Worm (Caenorhabditis elegans) whole organism, late embryonic: ENCODE data around the gene asp-18.

Experiments used
- ceh-6 ChIP-seq: fragments of 200-800 bp; sonication (Bioruptor generic); optimal IDR thresholded peaks from 2 replicates; lab custom pipeline; 2018; ENCODE audit warnings: mild to moderate bottlenecking, missing genetic modification characterization, missing compliant biosample characterization
- elt-2 ChIP-seq: sonication (generic microtip); optimal IDR thresholded peaks from 2 replicates; lab custom pipeline; 2016; ENCODE audit warnings: missing genetic modification reagents, missing genetic modification characterization, missing compliant biosample characterization
- fax-1 ChIP-seq: sonication (generic microtip); optimal IDR thresholded peaks from 2 replicates; lab custom pipeline; 2016; ENCODE audit warnings: missing genotype, missing genetic modification characterization, missing compliant biosample characterization
- fkh-10 ChIP-seq: fragments of 150-350 bp; optimal IDR thresholded peaks from 2 replicates; lab custom pipeline; 2014; ENCODE audit warnings: missing biosample characterization, missing genetic modification reagents, missing genetic modification characterization
- hlh-13 ChIP-seq: fragments of 200-800 bp; sonication (Bioruptor generic); optimal IDR thresholded peaks from 2 replicates; lab custom pipeline; 2018; ENCODE audit warnings: mild to moderate bottlenecking, missing genetic modification characterization, missing compliant biosample characterization
- pag-3 ChIP-seq: sonication (generic microtip); optimal IDR thresholded peaks from 2 replicates; lab custom pipeline; 2016; ENCODE audit warnings: missing compliant biosample characterization, missing genetic modification characterization, borderline replicate concordance
- tbx-2 ChIP-seq: sonication (generic microtip); optimal IDR thresholded peaks from 2 replicates; lab custom pipeline; 2016; ENCODE audit warnings: missing genetic modification characterization, missing compliant biosample characterization
- unc-86 ChIP-seq: sonication (generic microtip); optimal IDR thresholded peaks from 2 replicates; lab custom pipeline; 2016; ENCODE audit warnings: missing genetic modification characterization, missing compliant biosample characterization
- ztf-16 ChIP-seq: sonication (generic microtip); optimal IDR thresholded peaks from 2 replicates; lab custom pipeline; 2017; ENCODE audit warnings: missing genetic modification characterization, missing compliant biosample characterization

DNA sequence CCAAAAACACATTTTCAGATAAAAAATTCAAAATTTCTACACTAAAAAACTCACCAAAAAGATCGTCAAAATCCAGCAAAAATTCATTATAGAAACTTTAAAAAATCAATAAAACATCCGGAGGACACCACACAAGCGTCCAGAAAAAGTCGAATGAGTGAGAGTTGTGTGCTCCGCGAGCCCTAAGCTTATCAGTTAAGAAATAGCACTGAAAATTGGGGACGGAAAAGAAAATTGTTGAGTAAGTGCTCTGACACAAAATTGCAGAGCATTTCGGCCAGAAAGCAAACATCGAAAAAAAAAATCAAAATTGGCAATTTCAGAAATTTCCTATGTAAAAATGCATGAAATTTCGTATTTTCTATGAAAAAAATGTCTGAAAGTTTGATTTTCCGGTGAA lies 6.2 kb upstream of the asp-18 start:
- TF ChIP-seq hlh-13 (GFP tag; lab: Kevin White, UChicago) (no peak), pag-3 (tag; lab: Kevin White, UChicago) (no peak), unc-86 (tag; lab: Kevin White, UChicago) (no peak), ceh-6 (no peak), elt-2 (tag; lab: Kevin White, UChicago) (no peak), fax-1 (tag; lab: Kevin White, UChicago) (no peak), ztf-16 (tag; lab: Kevin White, UChicago) (no peak), fkh-10 (GFP tag; lab: Kevin White, UChicago) (no peak), tbx-2 (no peak)
